Worm (Caenorhabditis elegans): Measurements from ENCODE around the gene lips-9.

DNA sequence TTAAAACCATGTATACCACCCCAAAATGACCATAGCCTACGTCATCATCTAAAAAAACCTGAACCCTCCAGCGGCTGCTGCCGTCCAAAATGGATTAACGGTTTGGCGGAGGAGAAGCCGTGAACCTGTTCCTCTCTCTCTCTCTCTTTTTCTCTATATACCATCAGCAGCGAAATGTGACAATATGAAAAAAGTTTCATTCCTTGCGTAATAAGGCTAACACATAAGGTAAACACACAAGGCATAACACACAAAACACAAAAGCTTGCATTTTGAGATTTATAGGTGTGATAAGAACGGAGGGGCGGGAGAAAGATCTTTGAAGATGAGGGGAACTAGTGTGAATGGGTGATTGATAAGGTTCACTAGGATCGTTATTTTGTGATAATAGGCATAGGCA, 26.1 kb upstream of the lips-9 start:
- TF ChIP-seq tab-1 (GFP tag; IDR thresholded peaks at IDR 0.05) (no peak), flt-1 (GFP tag; IDR thresholded peaks at IDR 0.05) (no peak), T22C8.4 (GFP tag; IDR thresholded peaks at IDR 0.05) (no peak), med-1 (GFP tag; optimal IDR thresholded peaks at IDR 0.05; ENCODE audit: insufficient read depth) (no peak), cog-1 (tag; optimal IDR thresholded peaks at IDR 0.05) (no peak)

Data from whole organism, midembryonic.